Fruit fly (Drosophila melanogaster) whole organism, wandering third instar larva: ENCODE results near the gene Nrx-1.

ENCODE experiments used
- Abd-B ChIP-seq: fragments of >200 bp; optimal IDR thresholded peaks from 2 replicates; lab custom pipeline; 2017; ENCODE audit warnings: missing biosample characterization, missing genetic modification characterization
- CG32264 ChIP-seq: fragments of 200-800 bp; sonication (Bioruptor generic); optimal IDR thresholded peaks from 2 replicates; lab custom pipeline; 2016; ENCODE audit warnings: missing biosample characterization, missing genetic modification characterization
- CG9705 ChIP-seq: fragments of 200-800 bp; sonication (Bioruptor generic); optimal IDR thresholded peaks from 2 replicates; lab custom pipeline; 2018; ENCODE audit warnings: missing biosample characterization, mild to moderate bottlenecking, missing genetic modification characterization
- CrebA ChIP-seq: fragments of 200-800 bp; sonication (Bioruptor generic); optimal IDR thresholded peaks from 2 replicates; lab custom pipeline; 2016; ENCODE audit warnings: missing biosample characterization, mild to moderate bottlenecking, missing genetic modification characterization, borderline replicate concordance
- Dfd ChIP-seq: fragments of >200 bp; optimal IDR thresholded peaks from 2 replicates; lab custom pipeline; 2017; ENCODE audit warnings: missing biosample characterization, missing genetic modification characterization
- Dif ChIP-seq: fragments of 200-275, 200-300 bp; sonication (Bioruptor generic); optimal IDR thresholded peaks from 2 replicates; lab custom pipeline; 2018; ENCODE audit warnings: missing biosample characterization, missing genetic modification characterization; ENCODE audit not compliant: partially characterized antibody
- GATAd ChIP-seq: sonication (Bioruptor generic); optimal IDR thresholded peaks from 2 replicates; lab custom pipeline; 2016; ENCODE audit warnings: missing biosample characterization, missing genetic modification characterization
- HLH106 ChIP-seq: fragments of 200-800 bp; optimal IDR thresholded peaks from 3 replicates; lab custom pipeline; 2019; ENCODE audit warnings: missing biosample characterization, mild to moderate bottlenecking, missing genetic modification characterization, moderate library complexity
- Hnf4 ChIP-seq: fragments of 200-800 bp; sonication (Bioruptor generic); optimal IDR thresholded peaks from 2 replicates; lab custom pipeline; 2016; ENCODE audit warnings: missing biosample characterization, mild to moderate bottlenecking, missing genetic modification characterization
- Hr78 ChIP-seq: fragments of >200 bp; optimal IDR thresholded peaks from 2 replicates; lab custom pipeline; 2017; ENCODE audit warnings: missing biosample characterization, missing genetic modification characterization
- Hr83 ChIP-seq: fragments of 200-300 bp; sonication (Bioruptor generic); optimal IDR thresholded peaks from 2 replicates; lab custom pipeline; 2016; ENCODE audit warnings: missing biosample characterization, mild to moderate bottlenecking, missing genetic modification characterization, moderate library complexity; ENCODE audit not compliant: poor library complexity, severe bottlenecking
- Jra ChIP-seq: sonication (Bioruptor generic); optimal IDR thresholded peaks from 2 replicates; lab custom pipeline; 2016; ENCODE audit warnings: missing biosample characterization, missing genetic modification characterization
- Mio ChIP-seq: sonication (Bioruptor generic); optimal IDR thresholded peaks from 2 replicates; lab custom pipeline; 2016; ENCODE audit warnings: missing biosample characterization, missing genetic modification characterization
- Myc ChIP-seq: fragments of >200 bp; optimal IDR thresholded peaks from 2 replicates; lab custom pipeline; 2017
- N ChIP-seq: fragments of >200 bp; optimal IDR thresholded peaks from 2 replicates; lab custom pipeline; 2018; ENCODE audit warnings: missing biosample characterization, missing external identifiers, missing genetic modification characterization
- OdsH ChIP-seq: fragments of 200-800 bp; sonication (Bioruptor generic); optimal IDR thresholded peaks from 2 replicates; lab custom pipeline; 2016; ENCODE audit warnings: missing biosample characterization, mild to moderate bottlenecking, missing genetic modification characterization
- Rel ChIP-seq, 2 experiments: fragments of 200-800 bp; sonication (Bioruptor generic) in 1 of 2; optimal IDR thresholded peaks; 2 replicates in 1 of 2; 3 replicates in 1 of 2; lab custom pipeline; 2016 to 2019; ENCODE audit warnings: mild to moderate bottlenecking in 2 of 2, missing biosample characterization in 2 of 2, missing genetic modification characterization in 2 of 2, moderate library complexity in 1 of 2
- Sp1 ChIP-seq: fragments of 200-800 bp; sonication (Bioruptor generic); optimal IDR thresholded peaks from 3 replicates; lab custom pipeline; 2019; ENCODE audit warnings: missing biosample characterization, mild to moderate bottlenecking, missing genetic modification characterization, moderate library complexity
- Vsx2 ChIP-seq: fragments of 200-300, 225-300 bp; sonication (Bioruptor generic); optimal IDR thresholded peaks from 2 replicates; lab custom pipeline; 2018; ENCODE audit warnings: missing biosample characterization, missing genetic modification characterization; ENCODE audit not compliant: partially characterized antibody
- br ChIP-seq: fragments of 200-800 bp; sonication (Bioruptor generic); optimal IDR thresholded peaks from 2 replicates; lab custom pipeline; 2016; ENCODE audit warnings: missing biosample characterization, missing genetic modification characterization
- brk ChIP-seq: fragments of 200-800 bp; sonication (Bioruptor generic); optimal IDR thresholded peaks from 2 replicates; lab custom pipeline; 2016; ENCODE audit warnings: missing biosample characterization, mild to moderate bottlenecking, missing genetic modification characterization
- dl ChIP-seq, 2 experiments: fragments of 175-275, 200-275 bp in 1 of 2; fragments of 200-275 bp in 1 of 2; sonication (Bioruptor generic); optimal IDR thresholded peaks; lab custom pipeline; 2018; ENCODE audit warnings: mild to moderate bottlenecking in 2 of 2, missing biosample characterization in 2 of 2, missing genetic modification characterization in 2 of 2, moderate library complexity in 2 of 2; ENCODE audit not compliant: partially characterized antibody in 2 of 2, insufficient read depth in 1 of 2
- dmrt93B ChIP-seq: fragments of 200-800 bp; sonication (Bioruptor generic); optimal IDR thresholded peaks from 2 replicates; lab custom pipeline; 2018; ENCODE audit warnings: missing biosample characterization, mild to moderate bottlenecking, missing genetic modification characterization
- dsf ChIP-seq: sonication (Bioruptor generic); optimal IDR thresholded peaks from 2 replicates; lab custom pipeline; 2016; ENCODE audit warnings: missing biosample characterization, missing genetic modification characterization, borderline replicate concordance
- ey ChIP-seq: fragments of 200-800 bp; sonication (Bioruptor generic); optimal IDR thresholded peaks from 2 replicates; lab custom pipeline; 2016; ENCODE audit warnings: missing biosample characterization, missing genetic modification characterization
- foxo ChIP-seq, 2 experiments: fragments of 200-800 bp; sonication (Bioruptor generic); optimal IDR thresholded peaks; 2 replicates in 1 of 2; 3 replicates in 1 of 2; lab custom pipeline; 2016 to 2017; ENCODE audit warnings: missing biosample characterization in 2 of 2, missing genetic modification characterization in 2 of 2
- fru ChIP-seq: fragments of 200-800 bp; sonication (Bioruptor generic); optimal IDR thresholded peaks from 3 replicates; lab custom pipeline; 2016; ENCODE audit warnings: missing biosample characterization, mild to moderate bottlenecking, missing genetic modification characterization
- h ChIP-seq: fragments of 200-800 bp; sonication (Bioruptor generic); optimal IDR thresholded peaks from 3 replicates; lab custom pipeline; 2016; ENCODE audit warnings: missing biosample characterization, mild to moderate bottlenecking, missing genetic modification characterization
- jim ChIP-seq: fragments of 175-275, 200-325 bp; sonication (Bioruptor generic); optimal IDR thresholded peaks from 2 replicates; lab custom pipeline; 2016; ENCODE audit warnings: missing biosample characterization, mild to moderate bottlenecking, missing genetic modification characterization
- lola ChIP-seq: fragments of >200 bp; optimal IDR thresholded peaks from 2 replicates; lab custom pipeline; 2017; ENCODE audit warnings: missing biosample characterization, missing genetic modification characterization
- pan ChIP-seq: fragments of >200 bp; optimal IDR thresholded peaks from 2 replicates; lab custom pipeline; 2017
- psq ChIP-seq: fragments of 200-800 bp; sonication (Bioruptor generic); optimal IDR thresholded peaks from 3 replicates; lab custom pipeline; 2017; ENCODE audit warnings: missing biosample characterization, mild to moderate bottlenecking, missing genetic modification characterization, moderate library complexity
- rgr ChIP-seq: fragments of 200-800 bp; sonication (Bioruptor generic); optimal IDR thresholded peaks from 3 replicates; lab custom pipeline; 2016; ENCODE audit warnings: missing biosample characterization, mild to moderate bottlenecking, missing genetic modification characterization
- sage ChIP-seq: fragments of 200-800 bp; sonication (Bioruptor generic); optimal IDR thresholded peaks from 2 replicates; lab custom pipeline; 2016; ENCODE audit warnings: missing biosample characterization, mild to moderate bottlenecking, missing genetic modification characterization
- sv ChIP-seq: fragments of 200-800 bp; sonication (Bioruptor generic); optimal IDR thresholded peaks from 3 replicates; lab custom pipeline; 2016; ENCODE audit warnings: missing biosample characterization, missing genetic modification characterization
- tai ChIP-seq: sonication (Bioruptor generic); optimal IDR thresholded peaks from 2 replicates; lab custom pipeline; 2016; ENCODE audit warnings: missing biosample characterization, missing genetic modification characterization
- usp ChIP-seq: fragments of >200 bp; optimal IDR thresholded peaks from 2 replicates; lab custom pipeline; 2017; ENCODE audit warnings: missing biosample characterization, missing genetic modification characterization
- woc ChIP-seq: sonication (Bioruptor generic); optimal IDR thresholded peaks from 2 replicates; lab custom pipeline; 2016; ENCODE audit warnings: missing biosample characterization, mild to moderate bottlenecking, missing genetic modification characterization

Nrx-1 gene

DNA sequence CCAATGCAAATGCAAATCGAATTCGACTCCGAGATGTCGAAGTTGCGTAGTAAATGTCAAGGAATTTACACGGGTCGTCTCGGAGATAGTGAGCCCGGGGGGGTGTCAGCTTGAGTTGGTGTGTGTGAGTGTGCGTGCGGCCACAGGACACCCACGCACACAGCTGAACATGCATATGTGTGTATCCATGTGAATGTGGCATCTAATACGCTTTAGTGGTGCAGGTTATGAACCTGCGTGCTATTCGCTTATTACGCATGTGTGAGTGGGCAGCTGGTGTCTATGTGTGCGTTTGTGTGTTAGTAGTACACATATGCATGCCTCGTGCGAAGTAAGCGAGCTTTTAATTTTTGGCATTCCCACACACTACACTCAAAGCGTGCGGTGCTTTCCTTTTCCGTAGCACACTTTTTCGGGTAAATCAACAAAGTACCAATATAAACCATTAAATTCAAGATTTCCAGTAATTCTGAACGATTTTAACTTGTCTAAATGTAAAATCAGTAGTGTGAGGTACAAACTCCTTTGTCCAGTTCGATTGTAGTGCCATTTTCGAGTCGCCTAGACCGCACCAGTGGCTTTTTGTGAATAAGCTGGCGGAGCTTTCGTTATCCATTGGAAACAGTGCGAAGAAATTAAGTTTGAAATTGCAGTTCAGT lies 646 bp downstream of the Nrx-1 start:
- TF ChIP-seq Sp1 (GFP tag; lab: Kevin White, UChicago) (peak; percentile 57), jim (no peak), Hnf4 (GFP tag; lab: Kevin White, UChicago) (no peak), foxo (GFP tag; optimal IDR thresholded peaks at IDR 0.05; lab: Kevin White, UChicago) (peak in 1 of 2 experiments; percentile 74), lola (GFP tag; lab: Kevin White, UChicago) (no peak), Hr78 (GFP tag; lab: Kevin White, UChicago) (no peak), CG32264 (GFP tag; lab: Kevin White, UChicago) (peak; percentile 6), Vsx2 (GFP tag; lab: Kevin White, UChicago) (no peak), N (GFP tag; lab: Kevin White, UChicago) (no peak), OdsH (GFP tag; lab: Kevin White, UChicago) (peak; percentile 43), GATAd (no peak), ey (GFP tag; lab: Kevin White, UChicago) (peak; percentile 78), dmrt93B (GFP tag; lab: Kevin White, UChicago) (no peak), pan (lab: Kevin White, UChicago) (no peak), HLH106 (tag; lab: Kevin White, UChicago) (peak; percentile 67), CG9705 (GFP tag; lab: Kevin White, UChicago) (no peak), Jra (no peak), sage (GFP tag; lab: Kevin White, UChicago) (no peak), tai (GFP tag; lab: Kevin White, UChicago) (no peak), br (GFP tag; lab: Kevin White, UChicago) (peak; percentile 74), Rel (GFP tag; optimal IDR thresholded peaks at IDR 0.05; lab: Kevin White, UChicago) (no peak), Rel (tag; optimal IDR thresholded peaks at IDR 0.05; lab: Kevin White, UChicago) (no peak), dsf (GFP tag; lab: Kevin White, UChicago) (no peak), h (peak; percentile 74), brk (GFP tag; lab: Kevin White, UChicago) (no peak), Hr83 (GFP tag; lab: Kevin White, UChicago) (no peak), rgr (GFP tag; lab: Kevin White, UChicago) (peak; percentile 59), sv (GFP tag; lab: Kevin White, UChicago) (peak; percentile 69), dl (GFP tag; optimal IDR thresholded peaks at IDR 0.05; lab: Kevin White, UChicago; ENCODE audit: insufficient read depth in 1 of 2, partially characterized antibody in 2 of 2) (no peak), Dfd (GFP tag; lab: Kevin White, UChicago) (no peak), Dif (GFP tag; lab: Kevin White, UChicago) (no peak), fru (GFP tag; lab: Kevin White, UChicago) (peak; percentile 79), Myc (lab: Kevin White, UChicago) (no peak), usp (GFP tag; lab: Kevin White, UChicago) (no peak), Mio (no peak), psq (no peak), woc (peak; percentile 21), CrebA (GFP tag; lab: Kevin White, UChicago) (no peak), Abd-B (no peak)

DNA sequence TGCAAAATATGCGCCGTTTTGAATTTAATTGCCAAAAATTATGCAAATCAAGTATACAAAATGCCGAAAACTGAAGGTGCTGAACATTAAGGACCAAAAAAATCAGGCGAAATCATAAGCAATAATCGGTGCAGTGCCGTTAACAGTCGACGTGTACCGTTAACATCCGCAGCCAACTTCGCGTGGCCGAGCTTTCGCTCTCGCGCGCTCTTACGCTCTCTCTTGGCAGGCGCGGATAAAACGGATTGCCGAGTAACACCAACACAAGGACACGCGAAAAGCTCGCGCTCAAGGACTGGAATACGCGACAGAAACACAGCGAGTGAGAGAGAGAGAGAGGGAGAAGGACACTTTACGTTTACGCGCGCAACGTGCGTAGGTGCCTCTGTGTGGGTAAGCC lies 1.8 kb downstream of the Nrx-1 start:
- TF ChIP-seq fru (GFP tag; lab: Kevin White, UChicago) (no peak), HLH106 (tag; lab: Kevin White, UChicago) (no peak), brk (GFP tag; lab: Kevin White, UChicago) (no peak), Mio (no peak), ey (GFP tag; lab: Kevin White, UChicago) (no peak), GATAd (no peak), sv (GFP tag; lab: Kevin White, UChicago) (no peak), CG32264 (GFP tag; lab: Kevin White, UChicago) (no peak), dsf (GFP tag; lab: Kevin White, UChicago) (no peak), tai (GFP tag; lab: Kevin White, UChicago) (no peak)
